Fruit fly (Drosophila melanogaster): ENCODE measurements around the gene Eip74EF.
A peak's percentile ranks its signal among the peaks of the same experiment; 100 is the strongest.

The Eip74EF gene

dm6 chr3L:17655837-17656308 is 36.7 kb upstream of the Eip74EF start (continued):
- TF ChIP-seq HLH4C (GFP tag; IDR thresholded peaks at IDR 0.05; ENCODE audit: partially characterized antibody), result 0 out of 3 replicates have a peak, but pooled peaks have one; percentile 16
- no peak for TF ChIP-seq NC2α (GFP tag; optimal IDR thresholded peaks at IDR 0.05)
- peak; percentile 4 for TF ChIP-seq trem (tag; optimal IDR thresholded peaks at IDR 0.05)
- no peak for TF ChIP-seq Awh (GFP tag; IDR thresholded peaks at IDR 0.05)
- peak; percentile 15 for TF ChIP-seq fd3F (GFP tag; optimal IDR thresholded peaks at IDR 0.05)
- TF ChIP-seq bsh (GFP tag; optimal IDR thresholded peaks at IDR 0.05), result peak in 1 of 2 experiments; percentile 20
- TF ChIP-seq ase (GFP tag; IDR thresholded peaks at IDR 0.05), result 0 out of 3 replicates have a peak, but pooled peaks have one; percentile 15
- peak; percentile 36 for TF ChIP-seq CG11504 (tag; optimal IDR thresholded peaks at IDR 0.05)
- peak; percentile 68 for TF ChIP-seq Meics (GFP tag; optimal IDR thresholded peaks at IDR 0.05)
- TF ChIP-seq dmrt11E (tag; optimal IDR thresholded peaks at IDR 0.05), result no peak
- TF ChIP-seq CG8765 (GFP tag; IDR thresholded peaks at IDR 0.05), result no peak
- no peak for TF ChIP-seq Opbp (GFP tag; IDR thresholded peaks at IDR 0.05; ENCODE audit: partially characterized antibody)
- TF ChIP-seq Optix (GFP tag; IDR thresholded peaks at IDR 0.05), result peak; percentile 32; the same call in 1 of the 3 replicates
- TF ChIP-seq trh (GFP tag; optimal IDR thresholded peaks at IDR 0.05), result no peak
- no peak; the same call in 1 of the 2 replicates for TF ChIP-seq CG4730 (GFP tag; IDR thresholded peaks at IDR 0.05)
- no peak for TF ChIP-seq CG14050 (GFP tag; IDR thresholded peaks at IDR 0.05)
- peak; percentile 76 for TF ChIP-seq fd64A (GFP tag; optimal IDR thresholded peaks at IDR 0.05)
- TF ChIP-seq sc (optimal IDR thresholded peaks at IDR 0.05), result no peak
- no peak for TF ChIP-seq sc (GFP tag; optimal IDR thresholded peaks at IDR 0.05)
- TF ChIP-seq nerfin-1 (tag; optimal IDR thresholded peaks at IDR 0.05), result peak; percentile 23
- peak in 1 of 2 experiments; percentile 36 for TF ChIP-seq Pdp1 (GFP tag; optimal IDR thresholded peaks at IDR 0.05)
- peak; percentile 37; the same call in 1 of the 2 replicates for TF ChIP-seq sob (GFP tag; IDR thresholded peaks at IDR 0.05)
- peak; percentile 42 for TF ChIP-seq scrt (GFP tag; optimal IDR thresholded peaks at IDR 0.05)
- TF ChIP-seq CG31441 (GFP tag; IDR thresholded peaks at IDR 0.05), result 0 out of 2 replicates have a peak, but pooled peaks have one; percentile 14
- peak; percentile 3 for TF ChIP-seq bcd (GFP tag; optimal IDR thresholded peaks at IDR 0.05)
- TF ChIP-seq B-H2 (GFP tag; optimal IDR thresholded peaks at IDR 0.05), result peak; percentile 44
- peak; percentile 5 for TF ChIP-seq psq (GFP tag; optimal IDR thresholded peaks at IDR 0.05)
- no peak for TF ChIP-seq CG1647 (GFP tag; optimal IDR thresholded peaks at IDR 0.05)
- TF ChIP-seq CTCF (GFP tag; optimal IDR thresholded peaks at IDR 0.05), result peak; percentile 66
- peak; percentile 4 for TF ChIP-seq dm (GFP tag; optimal IDR thresholded peaks at IDR 0.05)
- peak; percentile 73 for TF ChIP-seq CG3281 (GFP tag; optimal IDR thresholded peaks at IDR 0.05)
- TF ChIP-seq CG7745 (tag; optimal IDR thresholded peaks at IDR 0.05), result no peak
- no peak for TF ChIP-seq Sry-β (GFP tag; optimal IDR thresholded peaks at IDR 0.05)
- no peak for TF ChIP-seq ham (GFP tag; IDR thresholded peaks at IDR 0.05)
- no peak for TF ChIP-seq CG3407 (GFP tag; optimal IDR thresholded peaks at IDR 0.05)
- no peak for TF ChIP-seq Ssrp (tag; optimal IDR thresholded peaks at IDR 0.05)
- TF ChIP-seq Dbx (GFP tag; IDR thresholded peaks at IDR 0.05), result 0 out of 3 replicates have a peak, but pooled peaks have one; percentile 51
- TF ChIP-seq CHES-1-like (GFP tag; optimal IDR thresholded peaks at IDR 0.05), result peak; percentile 12
- no peak for TF ChIP-seq mam (GFP tag; optimal IDR thresholded peaks at IDR 0.05)
- peak; percentile 62 for TF ChIP-seq CG1603 (tag; optimal IDR thresholded peaks at IDR 0.05)
- peak; percentile 49; the same call in 2 of the 3 replicates for TF ChIP-seq so (GFP tag; IDR thresholded peaks at IDR 0.05)
- peak; percentile 98 for TF ChIP-seq CG6654 (GFP tag; optimal IDR thresholded peaks at IDR 0.05)
- TF ChIP-seq bowl (GFP tag; IDR thresholded peaks at IDR 0.05), result peak; percentile 60; the same call in 1 of the 2 replicates
- TF ChIP-seq CG13296 (GFP tag; optimal IDR thresholded peaks at IDR 0.05), result peak; percentile 67
- TF ChIP-seq cato (GFP tag; optimal IDR thresholded peaks at IDR 0.05; ENCODE audit: borderline replicate concordance), result no peak
- TF ChIP-seq sim (GFP tag; IDR thresholded peaks at IDR 0.05), result no peak
- 0 out of 3 replicates have a peak, but pooled peaks have one; percentile 19 for TF ChIP-seq CG6175 (GFP tag; IDR thresholded peaks at IDR 0.05)
- no peak for TF ChIP-seq phol (tag; optimal IDR thresholded peaks at IDR 0.05)
- peak; percentile 26 for TF ChIP-seq NfI (GFP tag; optimal IDR thresholded peaks at IDR 0.05)
- TF ChIP-seq Atf6 (GFP tag; IDR thresholded peaks at IDR 0.05), result peak; percentile 62; the same call in 1 of the 2 replicates
